Worm (Caenorhabditis elegans): ENCODE results near the gene nlp-76.

DNA sequence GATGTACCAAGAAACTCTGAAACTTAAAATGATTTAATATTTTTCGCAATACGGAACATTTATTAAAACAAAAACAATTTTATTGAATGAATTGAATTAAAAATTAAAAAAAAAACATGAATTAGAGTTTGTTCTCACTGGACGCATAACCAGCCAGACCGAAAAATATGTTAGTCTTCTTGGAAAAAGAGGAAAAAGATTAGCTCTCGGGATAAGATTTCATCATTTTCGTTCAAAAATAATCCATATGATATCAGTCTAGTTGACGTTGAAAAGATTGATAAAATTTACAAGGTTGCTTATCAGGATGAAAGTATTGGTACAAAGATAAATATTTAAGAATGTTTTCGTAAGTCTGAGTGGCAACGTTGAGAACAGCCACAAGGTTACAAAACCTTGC, 36.8 kb upstream of the nlp-76 start, which contains the start of gene nhr-26:
- TF ChIP-seq F52B5.7 (tag; optimal IDR thresholded peaks at IDR 0.05) (no peak), athp-1 (tag; optimal IDR thresholded peaks at IDR 0.05) (no peak), Y67H2A.10 (GFP tag; conservative IDR thresholded peaks at IDR 0.05) (no peak), C06A6.2 (GFP tag; conservative IDR thresholded peaks at IDR 0.05) (no peak), T07F8.4 (tag; optimal IDR thresholded peaks at IDR 0.05) (no peak), ccch-3 (GFP tag; optimal IDR thresholded peaks at IDR 0.05) (no peak), D2030.7 (GFP tag; IDR thresholded peaks at IDR 0.05) (no peak), snpc-3.4 (tag; optimal IDR thresholded peaks at IDR 0.05) (no peak), cebp-2 (GFP tag; IDR thresholded peaks at IDR 0.05) (no peak), rec-8 (tag; optimal IDR thresholded peaks at IDR 0.05) (no peak), ceh-79 (tag; optimal IDR thresholded peaks at IDR 0.05) (no peak), nhr-90 (tag; optimal IDR thresholded peaks at IDR 0.05) (no peak), nhr-120 (GFP tag; IDR thresholded peaks at IDR 0.05) (no peak), attf-5 (GFP tag; optimal IDR thresholded peaks at IDR 0.05) (no peak)

Data from whole organism, young adult.